Worm (Caenorhabditis elegans) whole organism, midembryonic: ENCODE measurements around the gene C56G2.4.
A peak's percentile ranks its signal among the peaks of the same experiment; 100 is the strongest.

ENCODE experiments used
- T22C8.4 ChIP-seq: fragments of 200-800 bp; sonication (Bioruptor generic); IDR thresholded peaks from 2 replicates; pipeline ENCODE4 v1.3.6; 2022; ENCODE audit warnings: missing genetic modification characterization, missing compliant biosample characterization
- cog-1 ChIP-seq: sonication (generic microtip); optimal IDR thresholded peaks from 2 replicates; lab custom pipeline; 2016; ENCODE audit warnings: missing genetic modification characterization, missing compliant biosample characterization
- flt-1 ChIP-seq: fragments of 200-800 bp; sonication (Bioruptor generic); IDR thresholded peaks from 2 replicates; pipeline ENCODE4 v1.3.6; 2022; ENCODE audit warnings: missing genetic modification characterization, missing compliant biosample characterization
- klf-2 ChIP-seq: fragments of 200-800 bp; sonication (Bioruptor generic); conservative IDR thresholded peaks from 2 replicates; pipeline ENCODE4 v1.3.6; 2022; ENCODE audit warnings: missing genetic modification reagents, missing genetic modification characterization, missing compliant biosample characterization
- med-1 ChIP-seq: sonication (generic microtip); optimal IDR thresholded peaks from 2 replicates; lab custom pipeline; 2017; ENCODE audit warnings: missing genetic modification characterization, mild to moderate bottlenecking, missing compliant biosample characterization, antibody characterized with exemption, missing genetic modification reagents; ENCODE audit not compliant: insufficient read depth
- ref-1 ChIP-seq: fragments of 200-800 bp; sonication (Bioruptor generic); conservative IDR thresholded peaks from 2 replicates; pipeline ENCODE4 v1.3.6; 2022; ENCODE audit warnings: missing genetic modification reagents, missing genetic modification characterization, missing compliant biosample characterization
- tab-1 ChIP-seq: fragments of 200-800 bp; sonication (Bioruptor generic); IDR thresholded peaks from 2 replicates; pipeline ENCODE4 v1.3.6; 2022; ENCODE audit warnings: missing genetic modification characterization, missing compliant biosample characterization
- ztf-23 ChIP-seq: fragments of 200-800 bp; sonication (Bioruptor generic); IDR thresholded peaks from 2 replicates; pipeline ENCODE4 v1.3.6; 2022; ENCODE audit warnings: missing genetic modification reagents, missing genetic modification characterization, missing compliant biosample characterization
- ztf-29 ChIP-seq: fragments of 200-800 bp; sonication (Bioruptor generic); IDR thresholded peaks from 2 replicates; pipeline ENCODE4 v1.3.6; 2022; ENCODE audit warnings: missing genetic modification reagents, missing genetic modification characterization, missing compliant biosample characterization

The C56G2.4 gene

ce11 chrIII:6379129-6379528, 47.6 kb downstream of the C56G2.4 start, which contains the start of gene C16A3.6:
TSS of gene C16A3.6 (plus strand) at chrIII:6379212.
- TF ChIP-seq flt-1 (GFP tag; lab: Robert Waterston, UW) (peak; percentile 63; the same call in 1 of the 2 replicates), med-1 (GFP tag; lab: Kevin White, UChicago) (no peak)

- no peak for TF ChIP-seq ref-1
- no peak for TF ChIP-seq tab-1 (GFP tag; lab: Robert Waterston, UW)
- no peak for TF ChIP-seq ztf-29 (GFP tag; lab: Robert Waterston, UW)
- TF ChIP-seq T22C8.4 (GFP tag; lab: Robert Waterston, UW): no peak
- no peak for TF ChIP-seq klf-2 (GFP tag; lab: Robert Waterston, UW)
Observed at ce11 chrIII:6380472-6380871, 48.9 kb downstream of the C56G2.4 start, which contains the start of gene C16A3.5. TSS of gene C16A3.5 (plus strand) at chrIII:6380772.

ce11 chrIII:6381584-6382391, 50.3 kb downstream of the C56G2.4 start, which contains the start of gene znf-622:
TSS of gene znf-622 (plus strand) at chrIII:6381634.
- no peak for TF ChIP-seq ztf-23 (GFP tag; lab: Robert Waterston, UW)
- TF ChIP-seq ref-1: no peak
- TF ChIP-seq flt-1 (GFP tag; lab: Robert Waterston, UW): no peak
- TF ChIP-seq ztf-29 (GFP tag; lab: Robert Waterston, UW): no peak
- TF ChIP-seq cog-1 (tag; lab: Kevin White, UChicago): no peak
- TF ChIP-seq tab-1 (GFP tag; lab: Robert Waterston, UW): no peak
- TF ChIP-seq klf-2 (GFP tag; lab: Robert Waterston, UW): no peak
- TF ChIP-seq T22C8.4 (GFP tag; lab: Robert Waterston, UW): no peak
- TF ChIP-seq med-1 (GFP tag; lab: Kevin White, UChicago): no peak

ce11 chrIII:6382987-6383602, 51.6 kb downstream of the C56G2.4 start, which contains the start of gene let-716:
TSS of gene let-716 (plus strand) at chrIII:6383552.
- TF ChIP-seq flt-1 (GFP tag; lab: Robert Waterston, UW) (no peak), ztf-23 (GFP tag; lab: Robert Waterston, UW) (no peak), klf-2 (GFP tag; lab: Robert Waterston, UW) (no peak), ztf-29 (GFP tag; lab: Robert Waterston, UW) (no peak), T22C8.4 (GFP tag; lab: Robert Waterston, UW) (no peak), tab-1 (GFP tag; lab: Robert Waterston, UW) (no peak), med-1 (GFP tag; lab: Kevin White, UChicago) (no peak), cog-1 (tag; lab: Kevin White, UChicago) (no peak), ref-1 (no peak)
